Worm (Caenorhabditis elegans): ENCODE results near the gene puf-9.

- TF ChIP-seq B0035.1 (tag; optimal IDR thresholded peaks at IDR 0.05) (no peak), ama-1 (optimal IDR thresholded peaks at IDR 0.05) (no peak), ama-1 (GFP tag; optimal IDR thresholded peaks at IDR 0.05) (no peak), lin-40 (tag; optimal IDR thresholded peaks at IDR 0.05) (no peak), B0261.1 (tag; optimal IDR thresholded peaks at IDR 0.05) (no peak), xnd-1 (tag; optimal IDR thresholded peaks at IDR 0.05) (no peak), F49E8.2 (tag; optimal IDR thresholded peaks at IDR 0.05; ENCODE audit: insufficient read depth) (no peak), Y67H2A.10 (GFP tag; conservative IDR thresholded peaks at IDR 0.05) (no peak), pha-4 (tag; optimal IDR thresholded peaks at IDR 0.05) (no peak), F37B4.10 (GFP tag; IDR thresholded peaks at IDR 0.05) (no peak), dpl-1 (GFP tag; optimal IDR thresholded peaks at IDR 0.05) (no peak), madf-3 (GFP tag; IDR thresholded peaks at IDR 0.05) (no peak), sptf-2 (GFP tag; optimal IDR thresholded peaks at IDR 0.05) (no peak), F57A8.1 (GFP tag; optimal IDR thresholded peaks at IDR 0.05) (no peak)
Measured at ce11 chrX:5816346-5816745, 25.0 kb upstream of the puf-9 start.
